Worm (Caenorhabditis elegans) whole organism, midembryonic: ENCODE results near the gene rad-23.
A peak's percentile ranks its signal among the peaks of the same experiment; 100 is the strongest.

Source experiments
- cog-1 ChIP-seq: sonication (generic microtip); optimal IDR thresholded peaks from 2 replicates; lab custom pipeline; 2016; ENCODE audit warnings: missing genetic modification characterization, missing compliant biosample characterization
- flt-1 ChIP-seq: fragments of 200-800 bp; sonication (Bioruptor generic); IDR thresholded peaks from 2 replicates; pipeline ENCODE4 v1.3.6; 2022; ENCODE audit warnings: missing genetic modification characterization, missing compliant biosample characterization
- klf-2 ChIP-seq: fragments of 200-800 bp; sonication (Bioruptor generic); conservative IDR thresholded peaks from 2 replicates; pipeline ENCODE4 v1.3.6; 2022; ENCODE audit warnings: missing genetic modification reagents, missing genetic modification characterization, missing compliant biosample characterization
- med-1 ChIP-seq: sonication (generic microtip); optimal IDR thresholded peaks from 2 replicates; lab custom pipeline; 2017; ENCODE audit warnings: missing genetic modification characterization, mild to moderate bottlenecking, missing compliant biosample characterization, antibody characterized with exemption, missing genetic modification reagents; ENCODE audit not compliant: insufficient read depth
- ref-1 ChIP-seq: fragments of 200-800 bp; sonication (Bioruptor generic); conservative IDR thresholded peaks from 2 replicates; pipeline ENCODE4 v1.3.6; 2022; ENCODE audit warnings: missing genetic modification reagents, missing genetic modification characterization, missing compliant biosample characterization
- tab-1 ChIP-seq: fragments of 200-800 bp; sonication (Bioruptor generic); IDR thresholded peaks from 2 replicates; pipeline ENCODE4 v1.3.6; 2022; ENCODE audit warnings: missing genetic modification characterization, missing compliant biosample characterization
- ztf-29 ChIP-seq: fragments of 200-800 bp; sonication (Bioruptor generic); IDR thresholded peaks from 2 replicates; pipeline ENCODE4 v1.3.6; 2022; ENCODE audit warnings: missing genetic modification reagents, missing genetic modification characterization, missing compliant biosample characterization

DNA sequence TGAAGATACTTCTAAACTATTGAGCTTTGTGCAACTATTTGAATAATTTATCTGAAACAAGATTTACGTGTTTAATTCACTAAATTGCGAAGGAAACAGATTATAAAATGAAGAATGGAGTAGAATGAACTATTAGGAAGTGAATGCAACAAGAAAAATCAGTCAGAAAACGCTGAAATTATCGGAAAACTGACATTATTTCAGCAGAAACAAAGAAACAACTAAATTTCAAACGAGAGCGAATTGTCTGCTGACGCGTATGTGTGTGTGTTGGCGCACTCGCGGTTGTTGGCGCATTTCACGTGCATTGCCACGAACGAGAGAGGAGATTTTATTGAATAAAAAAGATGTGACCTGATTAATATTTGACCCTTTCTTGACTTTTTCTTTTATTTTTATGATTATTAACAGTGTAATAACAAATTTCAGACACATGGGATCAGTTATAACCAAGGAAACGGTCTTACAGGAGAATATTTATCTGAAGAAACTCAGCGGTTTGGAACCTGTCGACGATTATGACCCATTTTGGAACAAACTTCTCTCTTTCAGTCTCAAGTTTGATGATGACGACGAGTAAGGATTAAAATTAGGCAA lies 23.4 kb upstream of the rad-23 start, which contains the start of the genes trr-1 and C47D12.2:
- TF ChIP-seq klf-2: no peak
- TF ChIP-seq med-1 (GFP tag; lab: Kevin White, UChicago): peak; percentile 27
- no peak for TF ChIP-seq tab-1 (GFP tag; lab: Robert Waterston, UW)
- no peak for TF ChIP-seq ztf-29 (GFP tag; lab: Robert Waterston, UW)
- TF ChIP-seq ref-1 (GFP tag; lab: Robert Waterston, UW): no peak
- no peak for TF ChIP-seq flt-1 (GFP tag; lab: Robert Waterston, UW)
- no peak for TF ChIP-seq cog-1
